Fruit fly (Drosophila melanogaster) whole organism, wandering third instar larva: ENCODE results near the gene CycT.

Experiments
- Dfd ChIP-seq: fragments of >200 bp; optimal IDR thresholded peaks from 2 replicates; lab custom pipeline; 2017; ENCODE audit warnings: missing biosample characterization, missing genetic modification characterization
- Jra ChIP-seq: sonication (Bioruptor generic); optimal IDR thresholded peaks from 2 replicates; lab custom pipeline; 2016; ENCODE audit warnings: missing biosample characterization, missing genetic modification characterization
- Myc ChIP-seq: fragments of >200 bp; optimal IDR thresholded peaks from 2 replicates; lab custom pipeline; 2017
- OdsH ChIP-seq: fragments of 200-800 bp; sonication (Bioruptor generic); optimal IDR thresholded peaks from 2 replicates; lab custom pipeline; 2016; ENCODE audit warnings: missing biosample characterization, mild to moderate bottlenecking, missing genetic modification characterization
- Rel ChIP-seq, 2 experiments: fragments of 200-800 bp; sonication (Bioruptor generic) in 1 of 2; optimal IDR thresholded peaks; 2 replicates in 1 of 2; 3 replicates in 1 of 2; lab custom pipeline; 2016 to 2019; ENCODE audit warnings: mild to moderate bottlenecking in 2 of 2, missing biosample characterization in 2 of 2, missing genetic modification characterization in 2 of 2, moderate library complexity in 1 of 2
- dl ChIP-seq, 2 experiments: fragments of 175-275, 200-275 bp in 1 of 2; fragments of 200-275 bp in 1 of 2; sonication (Bioruptor generic); optimal IDR thresholded peaks; lab custom pipeline; 2018; ENCODE audit warnings: mild to moderate bottlenecking in 2 of 2, missing biosample characterization in 2 of 2, missing genetic modification characterization in 2 of 2, moderate library complexity in 2 of 2; ENCODE audit not compliant: partially characterized antibody in 2 of 2, insufficient read depth in 1 of 2
- h ChIP-seq: fragments of 200-800 bp; sonication (Bioruptor generic); optimal IDR thresholded peaks from 3 replicates; lab custom pipeline; 2016; ENCODE audit warnings: missing biosample characterization, mild to moderate bottlenecking, missing genetic modification characterization
- jim ChIP-seq: fragments of 175-275, 200-325 bp; sonication (Bioruptor generic); optimal IDR thresholded peaks from 2 replicates; lab custom pipeline; 2016; ENCODE audit warnings: missing biosample characterization, mild to moderate bottlenecking, missing genetic modification characterization
- pan ChIP-seq: fragments of >200 bp; optimal IDR thresholded peaks from 2 replicates; lab custom pipeline; 2017
- psq ChIP-seq: fragments of 200-800 bp; sonication (Bioruptor generic); optimal IDR thresholded peaks from 3 replicates; lab custom pipeline; 2017; ENCODE audit warnings: missing biosample characterization, mild to moderate bottlenecking, missing genetic modification characterization, moderate library complexity
- sage ChIP-seq: fragments of 200-800 bp; sonication (Bioruptor generic); optimal IDR thresholded peaks from 2 replicates; lab custom pipeline; 2016; ENCODE audit warnings: missing biosample characterization, mild to moderate bottlenecking, missing genetic modification characterization
- tai ChIP-seq: sonication (Bioruptor generic); optimal IDR thresholded peaks from 2 replicates; lab custom pipeline; 2016; ENCODE audit warnings: missing biosample characterization, missing genetic modification characterization
- woc ChIP-seq: sonication (Bioruptor generic); optimal IDR thresholded peaks from 2 replicates; lab custom pipeline; 2016; ENCODE audit warnings: missing biosample characterization, mild to moderate bottlenecking, missing genetic modification characterization

dm6 chr3L:17555794-17556193 is 1.8 kb downstream of the CycT start:
- TF ChIP-seq Dfd (GFP tag; lab: Kevin White, UChicago) = no peak
- no peak for TF ChIP-seq dl (GFP tag; optimal IDR thresholded peaks at IDR 0.05; lab: Kevin White, UChicago; ENCODE audit: insufficient read depth in 1 of 2, partially characterized antibody in 2 of 2)
- no peak for TF ChIP-seq OdsH
- no peak for TF ChIP-seq woc
- no peak for TF ChIP-seq Myc (lab: Kevin White, UChicago)
- no peak for TF ChIP-seq pan
- TF ChIP-seq psq (GFP tag; lab: Kevin White, UChicago) = no peak
- no peak for TF ChIP-seq Jra (GFP tag; lab: Kevin White, UChicago)
- TF ChIP-seq jim (GFP tag; lab: Kevin White, UChicago) = no peak
- TF ChIP-seq sage = no peak
- no peak for TF ChIP-seq tai
- no peak for TF ChIP-seq h (GFP tag; lab: Kevin White, UChicago)
- no peak for TF ChIP-seq Rel (GFP tag; optimal IDR thresholded peaks at IDR 0.05; lab: Kevin White, UChicago)
- TF ChIP-seq Rel (tag; optimal IDR thresholded peaks at IDR 0.05; lab: Kevin White, UChicago) = no peak
